Worm (Caenorhabditis elegans) whole organism, L4 larva: Measurements from ENCODE around the gene M70.2.

Experiments
- F10B5.3 ChIP-seq: sonication (generic microtip); optimal IDR thresholded peaks from 2 replicates; lab custom pipeline; 2016; ENCODE audit warnings: mild to moderate bottlenecking, missing genetic modification characterization, missing compliant biosample characterization
- F44E2.7 ChIP-seq: fragments of 200-800 bp; sonication (Bioruptor generic); IDR thresholded peaks from 2 replicates; pipeline ENCODE4 v2.1.2; 2022; ENCODE audit warnings: missing genetic modification characterization, missing compliant biosample characterization
- T26A8.4 ChIP-seq: fragments of 200-800 bp; sonication (Bioruptor generic); IDR thresholded peaks from 2 replicates; pipeline ENCODE4 v1.3.6; 2022; ENCODE audit warnings: missing genetic modification characterization, missing compliant biosample characterization
- Y48G9A.11 ChIP-seq: fragments of 200-800 bp; sonication (Bioruptor generic); IDR thresholded peaks from 2 replicates; pipeline ENCODE4 v1.3.6; 2022; ENCODE audit warnings: missing genetic modification reagents, missing genetic modification characterization, missing compliant biosample characterization
- ZK337.2 ChIP-seq: fragments of 200-800 bp; sonication (Bioruptor generic); IDR thresholded peaks from 2 replicates; pipeline ENCODE4 v1.3.6; 2022; ENCODE audit warnings: missing genetic modification reagents, missing genetic modification characterization, missing compliant biosample characterization
- aha-1 ChIP-seq: fragments of 150-350 bp; peaks from one replicate; lab custom pipeline; 2014; ENCODE audit warnings: missing biosample characterization, missing genetic modification characterization
- ama-1 ChIP-seq: fragments of 150-350 bp; optimal IDR thresholded peaks from 2 replicates; lab custom pipeline; 2014; ENCODE audit warnings: inconsistent platforms, mixed read lengths
- ceh-28 ChIP-seq: fragments of 150-350 bp; optimal IDR thresholded peaks from 2 replicates; lab custom pipeline; 2014; ENCODE audit warnings: missing biosample characterization, missing genetic modification reagents, missing genetic modification characterization
- ceh-32 ChIP-seq: sonication (generic microtip); optimal IDR thresholded peaks from 2 replicates; lab custom pipeline; 2016; ENCODE audit warnings: mild to moderate bottlenecking, missing genetic modification characterization, missing compliant biosample characterization; ENCODE audit not compliant: poor library complexity
- ceh-44 ChIP-seq: fragments of 200-800 bp; sonication (Bioruptor generic); IDR thresholded peaks from 2 replicates; pipeline ENCODE4 v1.3.6; 2022; ENCODE audit warnings: missing genetic modification reagents, missing genetic modification characterization, missing compliant biosample characterization
- ceh-82 ChIP-seq: sonication (generic microtip); optimal IDR thresholded peaks from 2 replicates; lab custom pipeline; 2017; ENCODE audit warnings: missing biosample characterization, missing genetic modification characterization
- daf-19 ChIP-seq: fragments of 200-800 bp; sonication (Bioruptor generic); conservative IDR thresholded peaks from 2 replicates; pipeline ENCODE4 v1.3.6; 2022; ENCODE audit warnings: missing genetic modification characterization, missing compliant biosample characterization
- dmd-9 ChIP-seq: fragments of 200-800 bp; sonication (Bioruptor generic); IDR thresholded peaks from 2 replicates; pipeline ENCODE4 v1.3.6; 2022; ENCODE audit warnings: missing genetic modification reagents, missing genetic modification characterization, missing compliant biosample characterization
- egl-43 ChIP-seq: fragments of 200-800 bp; sonication (Bioruptor generic); IDR thresholded peaks from 2 replicates; pipeline ENCODE4 v1.3.6; 2022; ENCODE audit warnings: missing genetic modification reagents, missing genetic modification characterization, missing compliant biosample characterization
- hif-1 ChIP-seq, 2 experiments: sonication (generic microtip); optimal IDR thresholded peaks; 2 replicates each; lab custom pipeline; 2016 to 2017; ENCODE audit warnings: missing compliant biosample characterization in 2 of 2, missing genetic modification characterization in 2 of 2, missing genetic modification reagents in 2 of 2, missing genotype in 2 of 2, mild to moderate bottlenecking in 1 of 2
- lin-29 ChIP-seq: fragments of 200-800 bp; sonication (Bioruptor generic); IDR thresholded peaks from 2 replicates; pipeline ENCODE4 v1.3.6; 2022; ENCODE audit warnings: missing genetic modification reagents, missing genetic modification characterization, missing compliant biosample characterization
- lin-39 ChIP-seq: fragments of 150-350 bp; optimal IDR thresholded peaks from 2 replicates; lab custom pipeline; 2014; ENCODE audit warnings: missing biosample characterization, missing genetic modification reagents, missing genetic modification characterization
- lir-3 ChIP-seq: sonication (generic microtip); optimal IDR thresholded peaks from 2 replicates; lab custom pipeline; 2016; ENCODE audit warnings: mild to moderate bottlenecking, missing genetic modification characterization, missing compliant biosample characterization
- madf-5 ChIP-seq, 2 experiments: fragments of 200-800 bp; sonication (Bioruptor generic); IDR thresholded peaks; 2 replicates each; pipeline ENCODE4 v1.3.6; 2022; ENCODE audit warnings: missing compliant biosample characterization in 2 of 2, missing genetic modification characterization in 2 of 2
- madf-9 ChIP-seq: fragments of 200-800 bp; sonication (Bioruptor generic); conservative IDR thresholded peaks from 2 replicates; pipeline ENCODE4 v1.3.6; 2022; ENCODE audit warnings: missing genetic modification reagents, missing genetic modification characterization, missing compliant biosample characterization
- mdl-1 ChIP-seq, 2 experiments: fragments of 150-350 bp in 1 of 2; sonication (generic microtip) in 1 of 2; optimal IDR thresholded peaks; 2 replicates each; lab custom pipeline; 2014 to 2017; ENCODE audit warnings: missing biosample characterization in 2 of 2, missing genetic modification characterization in 2 of 2
- mes-2 ChIP-seq: sonication (generic microtip); optimal IDR thresholded peaks from 2 replicates; lab custom pipeline; 2016; ENCODE audit warnings: missing genotype, mild to moderate bottlenecking, missing genetic modification characterization, missing compliant biosample characterization; ENCODE audit not compliant: poor library complexity, severe bottlenecking
- nhr-10 ChIP-seq: fragments of 150-350 bp; optimal IDR thresholded peaks from 2 replicates; lab custom pipeline; 2014; ENCODE audit warnings: missing biosample characterization, missing genetic modification characterization
- nhr-41 ChIP-seq: fragments of 200-800 bp; sonication (Bioruptor generic); IDR thresholded peaks from 2 replicates; pipeline ENCODE4 v1.3.6; 2022; ENCODE audit warnings: missing genetic modification reagents, missing genetic modification characterization, missing compliant biosample characterization
- pqm-1 ChIP-seq: sonication (generic microtip); optimal IDR thresholded peaks from 2 replicates; lab custom pipeline; 2017; ENCODE audit warnings: missing biosample characterization, missing genetic modification characterization
- rbr-2 ChIP-seq: sonication (generic microtip); optimal IDR thresholded peaks from 2 replicates; lab custom pipeline; 2016; ENCODE audit warnings: missing genotype, missing genetic modification characterization, missing compliant biosample characterization
- sdz-12 ChIP-seq: fragments of 200-800 bp; sonication (Bioruptor generic); optimal IDR thresholded peaks from 2 replicates; lab custom pipeline; 2018; ENCODE audit warnings: mild to moderate bottlenecking, missing genetic modification characterization, missing compliant biosample characterization
- snpc-1.2 ChIP-seq: fragments of 200-800 bp; sonication (Bioruptor generic); IDR thresholded peaks from 2 replicates; pipeline ENCODE4 v1.3.6; 2022; ENCODE audit warnings: missing genetic modification reagents, missing genetic modification characterization, missing compliant biosample characterization
- spr-1 ChIP-seq: sonication (generic microtip); optimal IDR thresholded peaks from 2 replicates; lab custom pipeline; 2016; ENCODE audit warnings: mild to moderate bottlenecking, missing genetic modification characterization, missing compliant biosample characterization
- tag-97 ChIP-seq: fragments of 200-800 bp; sonication (Bioruptor generic); IDR thresholded peaks from 2 replicates; pipeline ENCODE4 v1.3.6; 2022; ENCODE audit warnings: missing genetic modification characterization, missing compliant biosample characterization
- unc-62 ChIP-seq, 3 experiments: fragments of 150-350 bp in 1 of 3; sonication (generic microtip); optimal IDR thresholded peaks in 2 of 3; peaks in 1 of 3; 1 replicate in 1 of 3; 2 replicates in 2 of 3; lab custom pipeline; 2014 to 2017; ENCODE audit warnings: missing biosample characterization in 3 of 3, missing genetic modification characterization in 3 of 3, missing genetic modification reagents in 3 of 3, missing genotype in 1 of 3
- vab-7 ChIP-seq: fragments of 200-800 bp; sonication (Bioruptor generic); IDR thresholded peaks from 2 replicates; pipeline ENCODE4 v1.3.6; 2022; ENCODE audit warnings: missing genetic modification reagents, missing genetic modification characterization, missing compliant biosample characterization
- zag-1 ChIP-seq: fragments of 150-350 bp; optimal IDR thresholded peaks from 2 replicates; lab custom pipeline; 2014; ENCODE audit warnings: missing biosample characterization, missing genetic modification characterization
- zip-2 ChIP-seq: fragments of 150-350 bp; optimal IDR thresholded peaks from 2 replicates; lab custom pipeline; 2014; ENCODE audit warnings: missing biosample characterization, missing genetic modification characterization
- ztf-11 ChIP-seq: fragments of 150-350 bp; optimal IDR thresholded peaks from 2 replicates; lab custom pipeline; 2014; ENCODE audit warnings: missing biosample characterization, missing genetic modification characterization
- ztf-7 ChIP-seq: fragments of 150-350 bp; optimal IDR thresholded peaks from 2 replicates; lab custom pipeline; 2014; ENCODE audit warnings: missing biosample characterization, missing genetic modification characterization

M70.2 gene

DNA sequence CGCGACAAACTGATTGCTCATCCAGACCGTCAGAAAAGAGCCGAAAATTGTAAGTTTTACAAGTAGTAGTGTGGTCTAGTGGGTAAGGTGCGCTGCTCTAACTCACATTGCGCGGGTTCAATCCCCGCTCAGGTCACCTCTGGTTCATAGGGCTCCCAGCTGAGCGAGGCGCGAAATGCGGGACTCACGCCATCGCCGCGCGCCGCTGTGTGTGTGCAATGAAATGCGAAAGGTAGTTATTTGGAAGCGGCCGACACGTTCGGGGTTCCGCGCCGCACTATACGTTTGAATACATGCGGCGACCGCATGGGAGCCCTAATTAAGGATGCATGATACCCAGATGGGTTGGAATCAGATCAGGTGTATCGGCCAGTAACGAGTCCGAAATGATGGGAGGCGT lies 3.3 kb downstream of the M70.2 start (continued):
- TF ChIP-seq dmd-9 (GFP tag; lab: Robert Waterston, UW) (no peak), ztf-7 (tag; lab: Kevin White, UChicago) (no peak), snpc-1.2 (GFP tag; lab: Robert Waterston, UW) (0 out of 2 replicates have a peak, but pooled peaks have one; percentile 33), ceh-32 (tag; lab: Kevin White, UChicago) (no peak), F44E2.7 (GFP tag; lab: Robert Waterston, UW) (0 out of 2 replicates have a peak, but pooled peaks have one; percentile 27), mes-2 (tag; lab: Kevin White, UChicago) (no peak), lin-29 (GFP tag; lab: Robert Waterston, UW) (no peak), ceh-28 (no peak), madf-5 (GFP tag; IDR thresholded peaks at IDR 0.05; lab: Robert Waterston, UW) (no peak), ZK337.2 (GFP tag; lab: Robert Waterston, UW) (no peak), madf-9 (GFP tag; lab: Robert Waterston, UW) (no peak), T26A8.4 (no peak), lir-3 (tag; lab: Kevin White, UChicago) (no peak), ztf-11 (tag; lab: Kevin White, UChicago) (no peak), tag-97 (GFP tag; lab: Robert Waterston, UW) (no peak), nhr-41 (GFP tag; lab: Robert Waterston, UW) (no peak), ceh-82 (tag; lab: Kevin White, UChicago) (no peak), aha-1 (tag; lab: Kevin White, UChicago) (peak; percentile 53), ceh-44 (GFP tag; lab: Robert Waterston, UW) (no peak), vab-7 (no peak), egl-43 (GFP tag; lab: Robert Waterston, UW) (peak; percentile 64; the same call in 1 of the 2 replicates), zag-1 (tag; lab: Kevin White, UChicago) (no peak), rbr-2 (no peak), spr-1 (tag; lab: Kevin White, UChicago) (no peak), lin-39 (tag; lab: Kevin White, UChicago) (no peak), zip-2 (tag; lab: Kevin White, UChicago) (no peak), ama-1 (lab: Kevin White, UChicago) (no peak), nhr-10 (tag; lab: Kevin White, UChicago) (no peak), pqm-1 (tag; lab: Kevin White, UChicago) (no peak), mdl-1 (tag; optimal IDR thresholded peaks at IDR 0.05; lab: Kevin White, UChicago) (no peak), sdz-12 (no peak), F10B5.3 (no peak)

DNA sequence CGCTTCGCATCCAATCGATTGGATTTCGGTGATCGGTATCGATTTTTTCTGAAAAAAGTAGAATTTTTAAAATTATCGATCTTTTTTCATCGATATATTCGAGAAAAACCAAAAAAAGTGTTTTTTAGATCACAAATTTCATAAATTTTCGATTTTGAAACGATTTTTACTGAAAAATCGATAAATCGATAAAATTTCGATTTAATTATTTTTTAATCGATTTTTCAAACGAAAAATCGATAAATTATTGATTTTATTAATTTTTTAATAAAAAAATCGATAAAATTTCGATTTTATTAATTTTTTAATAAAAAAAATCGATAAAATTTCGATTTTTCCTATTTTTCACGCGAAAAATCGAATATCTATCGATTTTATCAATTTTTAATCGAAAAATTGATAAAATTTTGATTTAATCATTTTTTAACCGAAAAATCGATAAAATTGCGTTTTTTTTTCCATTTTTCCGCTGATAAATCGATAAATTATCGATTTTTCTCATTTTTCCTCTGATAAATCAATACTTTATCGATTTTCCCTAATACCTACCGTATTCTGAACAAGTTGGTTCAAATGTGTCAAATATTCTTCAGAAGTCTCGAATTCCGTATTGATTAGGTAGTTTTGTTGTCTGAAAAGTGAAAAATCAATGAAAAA lies 10.7 kb downstream of the M70.2 start:
- peak; percentile 90 for TF ChIP-seq ceh-28
- TF ChIP-seq sdz-12 = no peak
- TF ChIP-seq, all 104 proteins: peak for 1

- no peak for TF ChIP-seq Y48G9A.11 (GFP tag; lab: Robert Waterston, UW)
- TF ChIP-seq unc-62 (GFP tag; optimal IDR thresholded peaks at IDR 0.05 in 1 of 2; lab: Kevin White, UChicago) = no peak
- no peak for TF ChIP-seq unc-62 (tag; optimal IDR thresholded peaks at IDR 0.05; lab: Kevin White, UChicago)
- no peak for TF ChIP-seq hif-1 (tag; optimal IDR thresholded peaks at IDR 0.05; lab: Kevin White, UChicago)
- no peak for TF ChIP-seq daf-19
- TF ChIP-seq nhr-41 (GFP tag; lab: Robert Waterston, UW) = no peak
Measured at ce11 chrIV:2263564-2263963, 20.7 kb downstream of the M70.2 start, which contains the start of gene famp-1. famp-1 (minus strand) TSS chrIV:2263664.
